Fruit fly (Drosophila melanogaster): ENCODE measurements around the gene Sec61alpha.
A peak's percentile ranks its signal among the peaks of the same experiment; 100 is the strongest.

DNA sequence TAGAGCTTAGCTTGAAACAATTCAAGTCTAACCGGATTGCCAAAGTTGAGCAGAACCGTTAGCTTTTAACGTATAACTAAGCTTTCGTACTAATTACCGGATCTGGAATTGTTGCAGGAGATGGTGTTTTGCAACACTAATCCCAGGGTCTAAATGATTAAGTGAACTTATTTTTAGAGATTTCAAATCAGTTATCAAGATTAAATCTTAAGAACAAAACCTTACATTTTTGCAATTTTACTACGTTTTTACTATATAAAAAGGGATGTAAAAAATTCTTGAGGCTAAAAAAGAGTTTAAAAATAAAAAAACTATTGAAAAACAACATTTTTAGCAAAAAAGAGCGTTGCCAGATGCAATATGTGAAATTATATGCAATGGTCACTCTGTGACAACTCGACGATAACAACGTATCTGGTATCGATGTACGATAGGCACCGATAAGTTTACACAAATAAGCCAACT lies 8.3 kb upstream of the Sec61alpha start, which contains the start of the genes KFase and epsilonCOP:
- no peak for TF ChIP-seq D1 (tag; optimal IDR thresholded peaks at IDR 0.05)
- no peak for TF ChIP-seq fd96Ca (GFP tag; IDR thresholded peaks at IDR 0.05)
- no peak for TF ChIP-seq CG12605 (GFP tag; IDR thresholded peaks at IDR 0.05)
- TF ChIP-seq CG8159 (tag; optimal IDR thresholded peaks at IDR 0.05): no peak
- no peak for TF ChIP-seq EcR (GFP tag; optimal IDR thresholded peaks at IDR 0.05)
- TF ChIP-seq CG8301 (tag; optimal IDR thresholded peaks at IDR 0.05): no peak
- no peak for TF ChIP-seq CG14655 (GFP tag; optimal IDR thresholded peaks at IDR 0.05)
- TF ChIP-seq CG15710 (tag; optimal IDR thresholded peaks at IDR 0.05): no peak
- no peak for TF ChIP-seq CG4496 (GFP tag; IDR thresholded peaks at IDR 0.05)
- no peak for TF ChIP-seq CG10348 (GFP tag; IDR thresholded peaks at IDR 0.05)
- TF ChIP-seq Snoo (tag; optimal IDR thresholded peaks at IDR 0.05): no peak
- peak; percentile 52 for TF ChIP-seq Ets98B (GFP tag; IDR thresholded peaks at IDR 0.05)

Data from whole organism, pupa.